ENCODE assay signal across 4 fruit fly cellular contexts in the genomic region with DNA sequence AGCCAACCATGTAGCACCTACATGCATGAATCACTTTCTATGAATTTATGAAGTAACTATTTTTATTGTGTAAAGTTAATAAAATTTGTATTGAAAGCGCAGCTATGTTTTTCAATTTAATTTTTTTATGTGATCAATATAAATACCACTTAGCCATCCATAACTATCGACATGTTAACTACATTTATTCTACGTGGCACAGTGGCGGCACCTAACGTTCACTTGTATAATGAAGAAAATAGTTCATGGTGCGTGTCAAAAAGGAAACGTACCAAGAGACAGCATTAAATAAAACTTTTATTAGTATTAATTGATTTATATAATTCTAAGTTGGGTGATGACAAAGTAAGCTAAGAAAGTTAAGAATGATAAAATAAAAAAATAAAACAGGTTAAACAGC.
TF ChIP-seq lines count a peak whose summit lies in the region.

No protein-coding gene starts in this region.

- peak; percentile 67 to 88 for TF ChIP-seq CTCF in S2 (optimal IDR thresholded peaks at IDR 0.05; lab: Kevin White, UChicago)
- peak; percentile 95 for TF ChIP-seq CTCF in whole organism, embryonic (GFP tag; optimal IDR thresholded peaks at IDR 0.05; lab: Kevin White, UChicago)

TF ChIP-seq in whole organism, adult, 20 proteins besides CTCF, POLR2A, EP300 and RAD21:
- TF ChIP-seq CG12768 (GFP tag; optimal IDR thresholded peaks at IDR 0.05; lab: Kevin White, UChicago) (no peak), kay (GFP tag; lab: Kevin White, UChicago; ENCODE audit: borderline replicate concordance) (peak; percentile 3)
TF ChIP-seq in whole organism, adult: peak in this region for 1.

TF ChIP-seq in whole organism, embryonic, 481 proteins besides CTCF, POLR2A, EP300 and RAD21 (continues in another document):
- no peak for TF ChIP-seq ftz-f1 (GFP tag; optimal IDR thresholded peaks at IDR 0.05; lab: Kevin White, UChicago)
- TF ChIP-seq yki (optimal IDR thresholded peaks at IDR 0.05; lab: Kevin White, UChicago), result no peak
- TF ChIP-seq inv (GFP tag; IDR thresholded peaks at IDR 0.05; lab: Robert Waterston, UW; ENCODE audit: partially characterized antibody), result 0 out of 2 replicates have a peak, but pooled peaks have one; percentile 7
- TF ChIP-seq CG15696 (tag; optimal IDR thresholded peaks at IDR 0.05; lab: Kevin White, UChicago), result peak; percentile 0
- peak; percentile 69 for TF ChIP-seq Bgb (GFP tag; IDR thresholded peaks at IDR 0.05; lab: Robert Waterston, UW; ENCODE audit: partially characterized antibody)
- TF ChIP-seq crp (GFP tag; optimal IDR thresholded peaks at IDR 0.05; lab: Kevin White, UChicago), result no peak
- no peak for TF ChIP-seq CG8089 (GFP tag; optimal IDR thresholded peaks at IDR 0.05; lab: Kevin White, UChicago)
- TF ChIP-seq CG9932 (GFP tag; IDR thresholded peaks at IDR 0.05; lab: Robert Waterston, UW), result no peak
- peak; percentile 80 for TF ChIP-seq Med (GFP tag; lab: Kevin White, UChicago)
- peak; percentile 12 for TF ChIP-seq Hsf (GFP tag; optimal IDR thresholded peaks at IDR 0.05; lab: Kevin White, UChicago)
- TF ChIP-seq ttk (GFP tag; IDR thresholded peaks at IDR 0.05; lab: Robert Waterston, UW), result no peak
- peak; percentile 91 for TF ChIP-seq Dip2 (GFP tag; IDR thresholded peaks at IDR 0.05; lab: Robert Waterston, UW)
- peak; percentile 46; the same call in 1 of the 3 replicates for TF ChIP-seq CG16813 (GFP tag; IDR thresholded peaks at IDR 0.05; lab: Robert Waterston, UW; ENCODE audit: partially characterized antibody)
- peak; percentile 90 for TF ChIP-seq CG2199 (GFP tag; IDR thresholded peaks at IDR 0.05; lab: Robert Waterston, UW)
- TF ChIP-seq CoRest (tag; optimal IDR thresholded peaks at IDR 0.05; lab: Kevin White, UChicago), result peak; percentile 16
- TF ChIP-seq HmgZ (tag; optimal IDR thresholded peaks at IDR 0.05; lab: Kevin White, UChicago), result peak; percentile 2
- peak; percentile 32 for TF ChIP-seq Abd-B (GFP tag; optimal IDR thresholded peaks at IDR 0.05; lab: Kevin White, UChicago)
- TF ChIP-seq Doc2 (GFP tag; IDR thresholded peaks at IDR 0.05; lab: Robert Waterston, UW), result no peak
- TF ChIP-seq CG14710 (tag; optimal IDR thresholded peaks at IDR 0.05; lab: Kevin White, UChicago), result peak; percentile 11
- no peak for TF ChIP-seq onecut (GFP tag; IDR thresholded peaks at IDR 0.05; lab: Robert Waterston, UW)
- TF ChIP-seq ci (GFP tag; IDR thresholded peaks at IDR 0.05; lab: Robert Waterston, UW), result peak; percentile 45; the same call in 1 of the 3 replicates
- TF ChIP-seq Kr (GFP tag; optimal IDR thresholded peaks at IDR 0.05; lab: Kevin White, UChicago), result no peak
- TF ChIP-seq tll (GFP tag; optimal IDR thresholded peaks at IDR 0.05; lab: Kevin White, UChicago), result no peak
- TF ChIP-seq Xbp1 (GFP tag; optimal IDR thresholded peaks at IDR 0.05; lab: Kevin White, UChicago), result peak; percentile 16
- TF ChIP-seq nmo (GFP tag; optimal IDR thresholded peaks at IDR 0.05; lab: Kevin White, UChicago), result peak; percentile 9
- TF ChIP-seq CG8388 (GFP tag; optimal IDR thresholded peaks at IDR 0.05; lab: Kevin White, UChicago), result no peak
- peak; percentile 16 for TF ChIP-seq zen (tag; optimal IDR thresholded peaks at IDR 0.05; lab: Kevin White, UChicago)
- 0 out of 2 replicates have a peak, but pooled peaks have one; percentile 15 for TF ChIP-seq bbx (GFP tag; IDR thresholded peaks at IDR 0.05; lab: Robert Waterston, UW; ENCODE audit: partially characterized antibody)
- TF ChIP-seq lilli (GFP tag; optimal IDR thresholded peaks at IDR 0.05; lab: Kevin White, UChicago), result no peak
- TF ChIP-seq CG17802 (tag; optimal IDR thresholded peaks at IDR 0.05; lab: Kevin White, UChicago), result no peak
- peak; percentile 74 for TF ChIP-seq stwl (tag; optimal IDR thresholded peaks at IDR 0.05; lab: Kevin White, UChicago)
- TF ChIP-seq CG8765 (GFP tag; IDR thresholded peaks at IDR 0.05; lab: Robert Waterston, UW), result no peak
- TF ChIP-seq Tbp (GFP tag; optimal IDR thresholded peaks at IDR 0.05; lab: Kevin White, UChicago), result no peak
- no peak for TF ChIP-seq BEAF-32 (GFP tag; optimal IDR thresholded peaks at IDR 0.05; lab: Kevin White, UChicago)
- peak; percentile 11 for TF ChIP-seq pita (GFP tag; optimal IDR thresholded peaks at IDR 0.05; lab: Kevin White, UChicago)
- TF ChIP-seq Hr3 (GFP tag; optimal IDR thresholded peaks at IDR 0.05; lab: Kevin White, UChicago), result peak; percentile 22
- peak; percentile 64; the same call in 1 of the 2 replicates for TF ChIP-seq amos (GFP tag; IDR thresholded peaks at IDR 0.05; lab: Robert Waterston, UW; ENCODE audit: partially characterized antibody)
- TF ChIP-seq dmrt99B (tag; optimal IDR thresholded peaks at IDR 0.05; lab: Kevin White, UChicago), result no peak
- TF ChIP-seq CG5953 (GFP tag; IDR thresholded peaks at IDR 0.05; lab: Robert Waterston, UW), result no peak
- TF ChIP-seq sna (GFP tag; IDR thresholded peaks at IDR 0.05; lab: Robert Waterston, UW; ENCODE audit: partially characterized antibody), result no peak

TF ChIP-seq in whole organism, prepupa, 60 proteins besides CTCF, POLR2A, EP300 and RAD21:
- TF ChIP-seq svp (GFP tag; lab: Kevin White, UChicago) (peak; percentile 58), CG11762 (GFP tag; optimal IDR thresholded peaks at IDR 0.05; lab: Kevin White, UChicago; ENCODE audit: insufficient read depth) (no peak)
TF ChIP-seq in whole organism, prepupa: peak in this region for 1.
